Fruit fly (Drosophila melanogaster): Measurements from ENCODE around the gene CG43346.

The CG43346 gene

DNA sequence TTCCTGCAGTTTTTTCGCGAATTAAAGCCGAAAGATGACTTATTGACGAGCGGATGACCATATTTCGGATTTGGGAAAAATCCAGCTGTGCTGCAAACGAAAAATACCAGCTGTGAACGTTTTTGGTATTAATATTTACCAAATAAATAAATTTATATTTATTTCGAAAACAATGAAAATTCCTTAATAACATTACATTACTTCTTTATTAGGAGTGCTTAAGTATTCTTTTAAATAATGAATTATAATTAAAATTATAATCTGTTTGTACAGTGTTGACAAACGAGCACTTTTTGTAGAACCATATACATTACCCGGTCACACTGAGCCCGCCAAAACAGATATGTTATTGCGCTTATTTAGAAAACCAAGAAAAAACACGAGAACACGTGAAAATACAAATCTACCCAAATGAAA lies 11.2 kb upstream of the CG43346 start, which contains the start of the genes bur and Mcm10:
Gene bur (minus strand): TSS at position 69 of the 417 bp plus-strand sequence.
Gene Mcm10 (plus strand): TSS at position 319 of the 417 bp plus-strand sequence.
- TF ChIP-seq CG8478 (optimal IDR thresholded peaks at IDR 0.05) (no peak), usp (GFP tag; optimal IDR thresholded peaks at IDR 0.05) (no peak), Dll (optimal IDR thresholded peaks at IDR 0.05) (no peak), pan (optimal IDR thresholded peaks at IDR 0.05) (no peak), EcR (GFP tag; optimal IDR thresholded peaks at IDR 0.05) (no peak), psq (optimal IDR thresholded peaks at IDR 0.05) (no peak)

DNA sequence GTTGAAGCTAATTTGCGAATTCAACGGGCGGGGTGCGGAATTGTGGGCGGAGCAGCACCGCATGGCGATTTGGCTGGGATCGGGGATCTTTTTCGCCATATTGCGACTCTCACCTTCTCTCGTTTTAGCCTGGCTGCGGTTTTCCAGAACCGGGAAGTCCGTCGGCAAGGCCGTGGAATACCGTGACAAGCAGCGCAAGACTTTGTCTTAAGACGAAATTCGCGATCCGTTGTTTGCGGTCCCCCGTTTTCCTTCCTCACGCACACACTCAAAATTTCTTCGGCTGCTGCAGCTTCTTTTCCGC lies 10.8 kb upstream of the CG43346 start:
- TF ChIP-seq usp (GFP tag; optimal IDR thresholded peaks at IDR 0.05) (no peak), pan (optimal IDR thresholded peaks at IDR 0.05) (no peak), EcR (GFP tag; optimal IDR thresholded peaks at IDR 0.05) (no peak), Dll (optimal IDR thresholded peaks at IDR 0.05) (no peak), psq (optimal IDR thresholded peaks at IDR 0.05) (no peak), CG8478 (optimal IDR thresholded peaks at IDR 0.05) (no peak)

DNA sequence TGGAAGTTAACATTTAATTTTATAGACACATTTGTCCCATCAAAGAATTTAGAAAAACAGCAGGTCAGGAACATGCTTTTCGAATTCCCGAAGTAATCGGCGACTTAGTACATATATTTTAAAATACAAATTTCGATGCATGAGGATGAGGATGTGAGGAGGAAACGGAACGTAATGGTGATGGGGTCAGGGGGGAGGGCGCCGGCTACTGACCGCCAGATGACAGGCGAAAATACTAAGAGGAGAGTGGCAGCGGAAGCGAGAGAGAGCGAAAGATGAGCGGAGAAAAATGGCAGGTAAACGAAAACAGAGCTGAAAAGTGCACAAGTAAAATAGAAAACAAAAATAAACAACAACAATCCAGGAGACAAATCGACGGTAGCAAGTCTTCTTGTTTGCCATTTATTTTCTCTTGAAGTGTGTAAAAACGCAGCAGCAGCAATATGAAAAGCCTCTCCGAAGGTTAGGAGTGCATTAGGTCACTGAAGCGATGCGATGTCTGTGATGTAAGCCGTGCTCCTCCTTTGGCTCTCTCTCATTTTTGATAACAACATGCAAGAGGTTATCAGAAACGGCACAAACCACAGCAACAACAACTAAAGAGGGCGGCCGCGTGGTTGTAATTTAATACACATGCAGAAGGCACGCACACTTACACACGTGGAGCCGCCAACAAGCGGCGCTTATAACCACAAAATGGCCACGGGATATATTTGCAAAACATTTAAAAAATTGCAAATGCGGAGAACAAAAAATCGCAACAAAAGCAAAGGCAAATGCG lies 10.2 kb upstream of the CG43346 start:
- TF ChIP-seq usp (GFP tag; optimal IDR thresholded peaks at IDR 0.05) (no peak), EcR (GFP tag; optimal IDR thresholded peaks at IDR 0.05) (no peak), psq (optimal IDR thresholded peaks at IDR 0.05) (no peak), CG8478 (optimal IDR thresholded peaks at IDR 0.05) (no peak), pan (optimal IDR thresholded peaks at IDR 0.05) (no peak), Dll (optimal IDR thresholded peaks at IDR 0.05) (no peak)

DNA sequence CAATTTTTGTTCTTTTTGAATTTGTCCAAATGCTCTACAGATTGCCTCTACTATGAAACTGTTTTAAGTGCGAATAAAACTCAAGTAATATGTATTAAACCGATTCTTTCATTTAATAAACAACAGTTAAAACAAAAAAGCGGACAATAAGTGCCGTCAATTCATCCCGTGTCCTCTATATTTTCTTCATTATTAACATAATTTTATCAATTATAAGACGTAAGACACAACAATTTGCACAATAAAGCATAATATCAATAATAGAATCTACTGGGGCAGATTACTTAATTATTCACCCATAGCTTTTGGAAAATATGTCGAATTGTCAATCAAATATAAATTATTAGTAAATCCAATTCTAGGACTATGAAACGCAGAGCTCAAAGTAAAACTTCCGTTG lies 4.5 kb upstream of the CG43346 start, which contains the start of gene CG31627:
Gene CG31627 (plus strand): TSS at position 301 of the 400 bp plus-strand sequence.
- no peak for TF ChIP-seq usp (GFP tag; optimal IDR thresholded peaks at IDR 0.05)
- no peak for TF ChIP-seq Dll (optimal IDR thresholded peaks at IDR 0.05)
- TF ChIP-seq pan (optimal IDR thresholded peaks at IDR 0.05): no peak
- no peak for TF ChIP-seq CG8478 (optimal IDR thresholded peaks at IDR 0.05)
- TF ChIP-seq EcR (GFP tag; optimal IDR thresholded peaks at IDR 0.05): no peak
- TF ChIP-seq psq (optimal IDR thresholded peaks at IDR 0.05): no peak

DNA sequence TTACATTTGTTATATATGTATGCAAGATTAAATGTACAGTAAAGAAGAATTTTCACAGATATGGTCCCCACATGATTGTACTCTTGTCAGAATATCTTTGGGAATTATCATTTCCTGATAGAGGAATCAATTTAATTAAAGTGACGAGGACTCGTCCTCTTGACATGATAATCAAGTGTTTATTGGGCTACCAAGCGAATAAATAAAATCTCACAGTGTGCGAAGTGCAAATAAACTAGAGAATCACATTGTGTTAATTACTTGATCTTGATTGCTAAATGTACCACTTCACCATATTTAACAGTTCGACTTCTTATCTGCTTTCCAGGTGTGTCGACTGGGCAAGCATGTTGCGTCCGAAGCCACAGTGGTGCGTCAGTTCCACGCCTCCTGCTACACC lies 1.5 kb upstream of the CG43346 start:
- no peak for TF ChIP-seq pan (optimal IDR thresholded peaks at IDR 0.05)
- TF ChIP-seq EcR (GFP tag; optimal IDR thresholded peaks at IDR 0.05): no peak
- no peak for TF ChIP-seq Dll (optimal IDR thresholded peaks at IDR 0.05)
- no peak for TF ChIP-seq usp (GFP tag; optimal IDR thresholded peaks at IDR 0.05)
- no peak for TF ChIP-seq CG8478 (optimal IDR thresholded peaks at IDR 0.05)
- TF ChIP-seq psq (optimal IDR thresholded peaks at IDR 0.05): no peak

DNA sequence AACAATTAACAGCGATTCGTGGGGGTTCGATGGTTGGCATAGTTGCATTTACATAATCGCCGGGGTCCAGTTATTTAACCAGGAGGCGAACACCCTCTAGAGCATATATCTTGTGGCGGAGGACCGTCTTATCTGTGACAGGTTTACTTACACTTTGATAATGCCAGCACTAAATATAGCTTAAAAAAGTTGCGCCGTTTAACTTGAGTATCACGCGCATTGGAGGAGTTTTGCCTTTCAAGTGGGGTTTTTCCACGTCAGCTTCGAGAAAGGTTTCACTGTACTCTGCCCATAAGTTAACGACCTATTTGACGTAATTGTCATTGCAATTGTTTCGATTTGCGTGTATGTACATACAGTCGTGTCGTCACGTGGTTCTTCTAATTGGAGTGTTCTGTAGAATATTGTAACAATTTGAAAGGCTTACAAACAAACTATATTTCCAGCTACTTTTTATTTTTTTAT lies 811 bp upstream of the CG43346 start:
- TF ChIP-seq pan (optimal IDR thresholded peaks at IDR 0.05) (no peak), Dll (optimal IDR thresholded peaks at IDR 0.05) (no peak), psq (optimal IDR thresholded peaks at IDR 0.05) (no peak), CG8478 (optimal IDR thresholded peaks at IDR 0.05) (no peak)

DNA sequence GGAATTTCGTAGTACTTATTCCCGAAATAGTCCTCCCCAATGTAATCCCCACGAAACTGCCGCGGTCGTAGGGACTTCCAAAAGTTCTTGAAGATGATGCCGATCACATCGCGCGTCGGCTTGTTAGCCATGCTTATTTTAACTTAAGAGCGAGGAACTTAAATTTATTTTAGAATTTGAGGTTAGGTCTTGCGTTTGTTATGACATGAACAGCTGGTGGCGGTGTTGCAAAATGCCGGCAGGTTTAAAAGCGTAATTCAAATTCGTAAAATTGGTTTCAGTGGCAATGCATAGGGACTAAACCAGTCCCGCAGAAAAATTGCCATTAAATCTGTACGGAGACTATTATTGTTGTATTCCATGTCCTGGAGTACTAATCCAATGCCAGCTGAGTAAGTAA lies 2.0 kb downstream of the CG43346 start:
- no peak for TF ChIP-seq EcR (GFP tag; optimal IDR thresholded peaks at IDR 0.05)
- no peak for TF ChIP-seq pan (optimal IDR thresholded peaks at IDR 0.05)
- TF ChIP-seq psq (optimal IDR thresholded peaks at IDR 0.05): no peak
- no peak for TF ChIP-seq Dll (optimal IDR thresholded peaks at IDR 0.05)
- no peak for TF ChIP-seq CG8478 (optimal IDR thresholded peaks at IDR 0.05)
- TF ChIP-seq usp (GFP tag; optimal IDR thresholded peaks at IDR 0.05): no peak

DNA sequence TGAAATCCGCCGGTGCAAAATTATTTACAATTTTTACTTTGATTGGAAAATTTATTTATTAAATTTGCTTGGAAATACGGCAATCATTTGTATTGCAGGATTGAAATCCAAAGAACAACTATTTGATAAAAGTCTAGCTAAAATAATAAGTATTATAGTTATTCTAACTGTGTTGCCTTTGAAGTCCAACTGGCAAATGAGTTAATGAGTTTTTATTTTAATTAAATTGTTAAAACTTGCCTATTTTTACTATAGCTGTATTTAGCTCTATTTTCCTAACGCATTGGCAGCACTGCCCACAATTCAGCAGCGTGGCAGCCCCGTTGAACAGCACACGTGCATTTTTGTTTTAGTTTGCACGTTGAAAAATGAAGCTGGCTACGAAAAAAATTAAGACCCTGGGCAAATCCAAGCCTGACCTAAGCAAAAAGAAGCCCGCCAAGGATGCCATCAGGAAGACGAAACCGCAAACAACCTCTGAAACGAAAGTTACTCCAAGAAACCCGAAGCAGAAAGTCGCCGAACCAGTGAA lies 5.0 kb downstream of the CG43346 start, which contains the start of gene Noc2:
Gene Noc2 (plus strand): TSS at position 331 of the 532 bp plus-strand sequence.
- no peak for TF ChIP-seq psq (optimal IDR thresholded peaks at IDR 0.05)
- TF ChIP-seq EcR (GFP tag; optimal IDR thresholded peaks at IDR 0.05): no peak
- no peak for TF ChIP-seq Dll (optimal IDR thresholded peaks at IDR 0.05)
- no peak for TF ChIP-seq usp (GFP tag; optimal IDR thresholded peaks at IDR 0.05)
- no peak for TF ChIP-seq pan (optimal IDR thresholded peaks at IDR 0.05)
- TF ChIP-seq CG8478 (optimal IDR thresholded peaks at IDR 0.05): no peak

DNA sequence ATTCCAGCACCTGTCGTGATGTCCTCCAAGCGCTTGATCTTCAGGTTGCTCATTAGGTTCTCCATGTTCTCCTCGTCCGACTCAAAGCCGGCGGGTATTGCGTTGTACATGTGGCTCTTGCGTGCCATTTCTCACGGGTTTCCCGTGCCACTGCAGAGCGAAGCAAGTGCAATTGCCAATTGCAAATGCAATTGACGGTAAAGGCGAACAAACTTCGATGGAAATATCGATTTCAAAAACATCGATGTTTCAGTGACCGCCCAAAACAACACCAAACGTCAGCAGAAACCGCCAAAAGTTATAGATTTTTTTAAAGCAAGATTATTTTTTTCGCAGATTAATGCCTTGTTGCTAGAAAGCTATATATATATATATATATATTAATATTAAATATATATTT lies 5.5 kb downstream of the CG43346 start, which contains the start of gene Nbr:
Gene Nbr (minus strand): TSS at position 209 of the 400 bp plus-strand sequence.
- TF ChIP-seq CG8478 (optimal IDR thresholded peaks at IDR 0.05) (no peak), psq (optimal IDR thresholded peaks at IDR 0.05) (no peak), pan (optimal IDR thresholded peaks at IDR 0.05) (no peak), usp (GFP tag; optimal IDR thresholded peaks at IDR 0.05) (no peak), EcR (GFP tag; optimal IDR thresholded peaks at IDR 0.05) (no peak), Dll (optimal IDR thresholded peaks at IDR 0.05) (no peak)

DNA sequence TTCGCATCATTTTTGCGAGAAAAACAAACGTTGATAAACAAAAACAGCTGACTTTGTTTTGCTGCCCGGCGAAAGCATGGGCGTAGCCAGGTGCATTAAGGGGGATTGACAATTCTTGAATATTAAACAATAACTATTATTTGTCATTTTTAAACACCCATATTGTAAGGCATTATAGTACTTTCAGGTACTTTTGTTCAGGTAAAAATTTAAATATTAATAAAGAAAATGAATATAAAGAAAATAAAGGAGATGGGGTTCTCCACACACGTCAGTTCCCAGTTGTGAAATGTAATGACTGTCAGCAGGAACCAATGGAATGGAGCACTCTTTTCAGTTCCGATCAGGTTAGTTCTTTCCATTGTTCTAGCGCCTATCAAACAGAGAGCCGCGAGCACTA lies 9.8 kb downstream of the CG43346 start, which contains the start of the genes Coq3 and Pld3:
Gene Coq3 (minus strand): TSS at position 58 of the 400 bp plus-strand sequence.
Gene Pld3 (plus strand): TSS at position 294 of the 400 bp plus-strand sequence.
- TF ChIP-seq pan (optimal IDR thresholded peaks at IDR 0.05) (no peak), CG8478 (optimal IDR thresholded peaks at IDR 0.05) (no peak), EcR (GFP tag; optimal IDR thresholded peaks at IDR 0.05) (no peak), psq (optimal IDR thresholded peaks at IDR 0.05) (no peak), usp (GFP tag; optimal IDR thresholded peaks at IDR 0.05) (no peak), Dll (optimal IDR thresholded peaks at IDR 0.05) (no peak)

DNA sequence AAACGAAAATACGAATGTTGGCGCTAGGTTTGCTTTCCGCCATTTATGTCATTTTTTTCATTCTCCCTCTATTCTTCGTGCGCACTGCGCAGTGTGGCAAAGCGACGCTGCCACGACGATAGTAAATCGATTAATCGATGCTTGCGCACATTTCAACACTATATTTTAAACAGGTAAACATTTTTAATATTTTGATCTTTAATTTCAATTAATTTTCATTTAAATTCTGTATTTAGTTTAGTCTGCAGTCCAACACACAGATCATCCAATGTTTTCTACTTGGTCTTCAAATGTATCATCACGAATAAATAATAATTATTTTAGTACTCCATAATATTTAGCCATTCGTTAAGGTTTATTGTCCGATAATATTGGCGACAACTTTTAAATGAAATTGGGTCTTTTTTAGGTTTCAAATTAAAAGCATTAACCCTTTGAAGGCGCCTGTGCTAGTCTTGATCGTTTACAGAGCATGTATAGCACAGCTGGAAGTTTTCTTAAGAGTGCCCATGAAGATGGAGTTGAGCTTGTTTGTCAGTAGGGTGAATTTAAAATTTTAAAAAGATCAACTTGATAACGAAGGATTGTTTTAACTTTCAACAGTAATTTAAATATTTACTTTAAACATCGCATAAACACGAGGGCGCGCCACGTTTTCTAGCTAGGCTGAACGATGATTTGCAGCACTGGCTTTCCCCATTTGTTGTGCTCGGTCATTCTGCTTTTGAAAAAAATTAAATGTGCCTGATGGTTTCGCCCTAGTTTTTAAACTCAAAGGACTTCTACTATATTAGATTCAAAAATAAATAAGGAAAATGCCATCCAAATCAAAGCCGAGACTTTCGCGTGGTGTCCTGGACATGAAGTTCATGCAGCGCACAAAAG lies 12.0 kb downstream of the CG43346 start, which contains the start of the genes Mpp6 and E2f2:
Gene Mpp6 (plus strand): TSS at position 133 of the 885 bp plus-strand sequence.
Gene E2f2 (minus strand): TSS at position 594 of the 885 bp plus-strand sequence.
- peak; percentile 40 for TF ChIP-seq psq (optimal IDR thresholded peaks at IDR 0.05)
- TF ChIP-seq CG8478 (optimal IDR thresholded peaks at IDR 0.05): no peak
- TF ChIP-seq Dll (optimal IDR thresholded peaks at IDR 0.05): no peak

Measured in whole organism.